Worm (Caenorhabditis elegans): Measurements from ENCODE around the gene C54F6.17.

Gene C54F6.17

ce11 chrV:7551821-7552220 is 24.6 kb downstream of the C54F6.17 start, which contains the start of gene F19F10.3:
Gene F19F10.3 (plus strand): TSS chrV:7552121.
- TF ChIP-seq unc-130 (GFP tag; optimal IDR thresholded peaks at IDR 0.05) (no peak), ZK337.2 (GFP tag; IDR thresholded peaks at IDR 0.05) (no peak), jun-1 (tag; optimal IDR thresholded peaks at IDR 0.05) (no peak), hlh-30 (tag; optimal IDR thresholded peaks at IDR 0.05; ENCODE audit: insufficient read depth) (no peak), fkh-10 (GFP tag; optimal IDR thresholded peaks at IDR 0.05) (no peak), vab-7 (GFP tag; IDR thresholded peaks at IDR 0.05) (no peak), F26F4.8 (GFP tag; conservative IDR thresholded peaks at IDR 0.05) (no peak), gei-8 (GFP tag; optimal IDR thresholded peaks at IDR 0.05) (no peak)

- TF ChIP-seq madf-5 (GFP tag; IDR thresholded peaks at IDR 0.05): no peak
- no peak for TF ChIP-seq zip-11 (GFP tag; IDR thresholded peaks at IDR 0.05)
- TF ChIP-seq Y75B8A.6 (GFP tag; IDR thresholded peaks at IDR 0.05): no peak
- TF ChIP-seq unc-62 (GFP tag; optimal IDR thresholded peaks at IDR 0.05 in 1 of 2): peak in 1 of 2 experiments; percentile 95
- TF ChIP-seq unc-62 (tag; optimal IDR thresholded peaks at IDR 0.05): no peak
- peak; percentile 1 for TF ChIP-seq aha-1 (tag)
Observed at ce11 chrV:7553873-7554362, 26.7 kb downstream of the C54F6.17 start, which contains the start of gene ttr-10. Gene ttr-10 (minus strand): TSS chrV:7553923.

- TF ChIP-seq ceh-62 (tag; optimal IDR thresholded peaks at IDR 0.05) (no peak), duxl-1 (tag; optimal IDR thresholded peaks at IDR 0.05; ENCODE audit: poor library complexity) (no peak), dpl-1 (GFP tag; optimal IDR thresholded peaks at IDR 0.05) (no peak), attf-4 (tag; optimal IDR thresholded peaks at IDR 0.05) (no peak), unc-62 (GFP tag; optimal IDR thresholded peaks at IDR 0.05 in 1 of 2) (peak in 1 of 2 experiments; percentile 34), unc-62 (tag; optimal IDR thresholded peaks at IDR 0.05) (no peak)
Observed at ce11 chrV:7555875-7556274, 28.6 kb downstream of the C54F6.17 start.

ce11 chrV:7558693-7559092 is 31.4 kb downstream of the C54F6.17 start, which contains the start of gene ets-7:
Gene ets-7 (minus strand): TSS chrV:7558793.
- TF ChIP-seq daf-19 (GFP tag; conservative IDR thresholded peaks at IDR 0.05): no peak
- no peak for TF ChIP-seq aha-1 (tag)
- TF ChIP-seq mxl-3 (GFP tag; optimal IDR thresholded peaks at IDR 0.05): no peak
- no peak for TF ChIP-seq daf-12 (tag; optimal IDR thresholded peaks at IDR 0.05)
- no peak for TF ChIP-seq ceh-32 (tag; optimal IDR thresholded peaks at IDR 0.05; ENCODE audit: poor library complexity)
- TF ChIP-seq nhr-10 (tag; optimal IDR thresholded peaks at IDR 0.05): no peak
- TF ChIP-seq sdz-12 (GFP tag; optimal IDR thresholded peaks at IDR 0.05): no peak
- TF ChIP-seq madf-5 (GFP tag; IDR thresholded peaks at IDR 0.05): no peak
- TF ChIP-seq nhr-111 (GFP tag; optimal IDR thresholded peaks at IDR 0.05): no peak
- TF ChIP-seq hlh-30 (tag; optimal IDR thresholded peaks at IDR 0.05; ENCODE audit: insufficient read depth): no peak
- no peak for TF ChIP-seq saeg-2 (GFP tag; IDR thresholded peaks at IDR 0.05)
- TF ChIP-seq nhr-48 (tag; optimal IDR thresholded peaks at IDR 0.05): no peak
- no peak for TF ChIP-seq pqm-1 (tag; optimal IDR thresholded peaks at IDR 0.05)
- no peak for TF ChIP-seq gei-8 (GFP tag; optimal IDR thresholded peaks at IDR 0.05)
- TF ChIP-seq D1046.2 (GFP tag; IDR thresholded peaks at IDR 0.05): no peak
- TF ChIP-seq mdt-29 (GFP tag; IDR thresholded peaks at IDR 0.05): no peak
- TF ChIP-seq ZK337.2 (GFP tag; IDR thresholded peaks at IDR 0.05): no peak
- no peak for TF ChIP-seq mes-2 (tag; optimal IDR thresholded peaks at IDR 0.05; ENCODE audit: poor library complexity, severe bottlenecking)
- no peak for TF ChIP-seq daf-16 (GFP tag; optimal IDR thresholded peaks at IDR 0.05)
- no peak for TF ChIP-seq daf-16 (tag; optimal IDR thresholded peaks at IDR 0.05)
- no peak for TF ChIP-seq nhr-11 (tag; optimal IDR thresholded peaks at IDR 0.05)

- TF ChIP-seq lin-1 (GFP tag; IDR thresholded peaks at IDR 0.05): no peak
- TF ChIP-seq daf-8 (GFP tag; IDR thresholded peaks at IDR 0.05): no peak
- TF ChIP-seq nhr-25 (tag; optimal IDR thresholded peaks at IDR 0.05; ENCODE audit: borderline replicate concordance, insufficient read depth): no peak
- TF ChIP-seq D1046.2 (GFP tag; IDR thresholded peaks at IDR 0.05): no peak
- TF ChIP-seq nhr-42 (GFP tag; IDR thresholded peaks at IDR 0.05): no peak
- TF ChIP-seq tra-1 (GFP tag; IDR thresholded peaks at IDR 0.05): no peak
- no peak for TF ChIP-seq mdl-1 (tag; optimal IDR thresholded peaks at IDR 0.05)
- no peak for TF ChIP-seq egl-43 (GFP tag; IDR thresholded peaks at IDR 0.05)
- no peak for TF ChIP-seq dmd-6 (GFP tag; IDR thresholded peaks at IDR 0.05)
- no peak for TF ChIP-seq php-3 (GFP tag; IDR thresholded peaks at IDR 0.05)
- no peak for TF ChIP-seq fos-1 (tag; optimal IDR thresholded peaks at IDR 0.05)
- TF ChIP-seq mep-1 (tag; optimal IDR thresholded peaks at IDR 0.05): no peak
- no peak for TF ChIP-seq nhr-10 (tag; optimal IDR thresholded peaks at IDR 0.05)
- TF ChIP-seq sdz-12 (GFP tag; optimal IDR thresholded peaks at IDR 0.05): no peak
- no peak for TF ChIP-seq mdt-29 (GFP tag; IDR thresholded peaks at IDR 0.05)
- TF ChIP-seq F26F4.8 (GFP tag; conservative IDR thresholded peaks at IDR 0.05): no peak
Observed at ce11 chrV:7562947-7563346, 35.7 kb downstream of the C54F6.17 start, which contains the start of gene F19F10.1. Gene F19F10.1 (plus strand): TSS chrV:7563247.

Measured in whole organism, L4 larva.